Worm (Caenorhabditis elegans) whole organism, L1 larva: ENCODE data around the gene kin-36.
A peak's percentile ranks its signal among the peaks of the same experiment; 100 is the strongest.

ENCODE experiments used
- C04F5.9 ChIP-seq: sonication (generic microtip); optimal IDR thresholded peaks from 2 replicates; lab custom pipeline; 2016; ENCODE audit warnings: missing genetic modification characterization, missing compliant biosample characterization
- F16B12.6 ChIP-seq: fragments of 150-350 bp; optimal IDR thresholded peaks from 2 replicates; lab custom pipeline; 2014; ENCODE audit warnings: missing biosample characterization, missing genetic modification characterization
- aly-2 ChIP-seq: fragments of 150-350 bp; optimal IDR thresholded peaks from 2 replicates; lab custom pipeline; 2014; ENCODE audit warnings: missing biosample characterization, missing genetic modification characterization
- blmp-1 ChIP-seq: fragments of 150-350 bp; optimal IDR thresholded peaks from 2 replicates; lab custom pipeline; 2014; ENCODE audit warnings: missing biosample characterization, missing genetic modification characterization
- ceh-8 ChIP-seq: fragments of 200-800 bp; sonication (Bioruptor generic); optimal IDR thresholded peaks from 2 replicates; lab custom pipeline; 2018; ENCODE audit warnings: mild to moderate bottlenecking, missing genetic modification characterization, moderate library complexity, missing compliant biosample characterization
- efl-1 ChIP-seq, 4 experiments: fragments of 150-350 bp; optimal IDR thresholded peaks in 3 of 4; peaks in 1 of 4; 1 replicate in 1 of 4; 2 replicates in 3 of 4; lab custom pipeline; 2014; ENCODE audit warnings: missing biosample characterization in 2 of 4, missing genetic modification characterization in 2 of 4, missing genetic modification reagents in 2 of 4
- efl-3 ChIP-seq: fragments of 200-800 bp; sonication (Bioruptor generic); optimal IDR thresholded peaks from 2 replicates; lab custom pipeline; 2018; ENCODE audit warnings: mild to moderate bottlenecking, missing genetic modification characterization, missing compliant biosample characterization
- egl-13 ChIP-seq: sonication (generic microtip); optimal IDR thresholded peaks from 2 replicates; lab custom pipeline; 2016; ENCODE audit warnings: missing genotype, missing genetic modification reagents, missing genetic modification characterization, missing compliant biosample characterization
- fos-1 ChIP-seq: fragments of 150-350 bp; optimal IDR thresholded peaks from 2 replicates; lab custom pipeline; 2014; ENCODE audit warnings: missing biosample characterization, missing genetic modification characterization
- hpl-2 ChIP-seq: fragments of 150-350 bp; optimal IDR thresholded peaks from 2 replicates; lab custom pipeline; 2014; ENCODE audit warnings: missing biosample characterization, missing genetic modification reagents, missing genetic modification characterization
- isw-1 ChIP-seq: fragments of 200-800 bp; sonication (Bioruptor generic); IDR thresholded peaks from 2 replicates; pipeline ENCODE4 v1.3.6; 2022; ENCODE audit warnings: missing genetic modification characterization, missing compliant biosample characterization
- jun-1 ChIP-seq: fragments of 150-350 bp; optimal IDR thresholded peaks from 2 replicates; lab custom pipeline; 2014; ENCODE audit warnings: missing biosample characterization, missing genetic modification reagents, missing genetic modification characterization
- lin-13 ChIP-seq: fragments of 150-350 bp; optimal IDR thresholded peaks from 2 replicates; lab custom pipeline; 2014; ENCODE audit warnings: missing biosample characterization, missing genetic modification reagents, missing genetic modification characterization
- lin-35 ChIP-seq, 2 experiments: fragments of 150-350 bp; optimal IDR thresholded peaks; 2 replicates each; lab custom pipeline; 2014; ENCODE audit warnings: missing biosample characterization in 2 of 2, missing genetic modification characterization in 2 of 2, missing genetic modification reagents in 2 of 2
- lin-39 ChIP-seq: fragments of 150-350 bp; optimal IDR thresholded peaks from 2 replicates; lab custom pipeline; 2014; ENCODE audit warnings: missing biosample characterization, missing genetic modification reagents, missing genetic modification characterization
- lir-3 ChIP-seq: sonication (generic microtip); optimal IDR thresholded peaks from 2 replicates; lab custom pipeline; 2016; ENCODE audit warnings: mild to moderate bottlenecking, missing genetic modification characterization, moderate library complexity, missing compliant biosample characterization; ENCODE audit not compliant: poor library complexity
- lsy-2 ChIP-seq, 2 experiments: fragments of 150-350 bp; optimal IDR thresholded peaks; 2 replicates each; lab custom pipeline; 2014; ENCODE audit warnings: missing biosample characterization in 2 of 2, missing genetic modification characterization in 2 of 2
- mef-2 ChIP-seq: fragments of 150-350 bp; optimal IDR thresholded peaks from 2 replicates; lab custom pipeline; 2014; ENCODE audit warnings: missing biosample characterization, missing genetic modification characterization
- mep-1 ChIP-seq: fragments of 150-350 bp; optimal IDR thresholded peaks from 2 replicates; lab custom pipeline; 2014; ENCODE audit warnings: missing biosample characterization, missing genetic modification characterization
- nhr-11 ChIP-seq: fragments of 150-350 bp; optimal IDR thresholded peaks from 2 replicates; lab custom pipeline; 2014; ENCODE audit warnings: missing biosample characterization, missing genetic modification characterization
- nhr-28 ChIP-seq: fragments of 150-350 bp; optimal IDR thresholded peaks from 2 replicates; lab custom pipeline; 2014; ENCODE audit warnings: missing biosample characterization, missing genetic modification characterization
- nhr-47 ChIP-seq: sonication (generic microtip); optimal IDR thresholded peaks from 2 replicates; lab custom pipeline; 2016; ENCODE audit warnings: mild to moderate bottlenecking, missing genetic modification characterization, moderate library complexity, missing compliant biosample characterization
- nhr-77 ChIP-seq: fragments of 150-350 bp; optimal IDR thresholded peaks from 2 replicates; lab custom pipeline; 2014; ENCODE audit warnings: missing biosample characterization, missing genetic modification characterization
- nhr-84 ChIP-seq: sonication (generic microtip); optimal IDR thresholded peaks from 2 replicates; lab custom pipeline; 2017; ENCODE audit warnings: missing biosample characterization, missing genetic modification characterization
- nhr-85 ChIP-seq: sonication (generic microtip); peaks from one replicate; lab custom pipeline; 2016; ENCODE audit warnings: missing genetic modification characterization, inconsistent platforms, missing compliant biosample characterization
- pag-3 ChIP-seq: sonication (generic microtip); optimal IDR thresholded peaks from 2 replicates; lab custom pipeline; 2017; ENCODE audit warnings: missing genetic modification characterization, mild to moderate bottlenecking, missing compliant biosample characterization, antibody characterized with exemption, borderline replicate concordance; ENCODE audit not compliant: insufficient read depth
- pqm-1 ChIP-seq: sonication (generic microtip); optimal IDR thresholded peaks from 3 replicates; lab custom pipeline; 2017; ENCODE audit warnings: missing biosample characterization, missing genetic modification characterization
- rnt-1 ChIP-seq: sonication (generic microtip); optimal IDR thresholded peaks from 2 replicates; lab custom pipeline; 2016; ENCODE audit warnings: mild to moderate bottlenecking, missing genetic modification characterization, moderate library complexity, missing compliant biosample characterization
- snpc-4 ChIP-seq: fragments of 150-350 bp; optimal IDR thresholded peaks from 2 replicates; lab custom pipeline; 2014; ENCODE audit warnings: missing biosample characterization, missing genetic modification characterization
- snu-23 ChIP-seq: sonication (generic microtip); optimal IDR thresholded peaks from 2 replicates; lab custom pipeline; 2016; ENCODE audit warnings: missing genetic modification characterization, missing compliant biosample characterization
- swsn-7 ChIP-seq: sonication (generic microtip); optimal IDR thresholded peaks from 2 replicates; lab custom pipeline; 2016; ENCODE audit warnings: missing genetic modification characterization, missing compliant biosample characterization
- tlp-1 ChIP-seq: fragments of 150-350 bp; optimal IDR thresholded peaks from 2 replicates; lab custom pipeline; 2014; ENCODE audit warnings: missing biosample characterization, missing genetic modification characterization
- vab-15 ChIP-seq: sonication (generic microtip); optimal IDR thresholded peaks from 2 replicates; lab custom pipeline; 2017; ENCODE audit warnings: missing genotype, mild to moderate bottlenecking, missing genetic modification characterization, missing compliant biosample characterization
- ztf-11 ChIP-seq, 2 experiments: sonication (generic microtip); optimal IDR thresholded peaks; 2 replicates each; lab custom pipeline; 2016 to 2017; ENCODE audit warnings: missing genetic modification characterization in 2 of 2, missing biosample characterization in 1 of 2, missing compliant biosample characterization in 1 of 2

kin-36 gene

ce11 chrIV:4667835-4668234 is 11.0 kb upstream of the kin-36 start:
- TF ChIP-seq pag-3 (no peak), F16B12.6 (tag; lab: Kevin White, UChicago) (no peak), snpc-4 (tag; lab: Kevin White, UChicago) (no peak), nhr-84 (tag; lab: Kevin White, UChicago) (no peak), nhr-77 (tag; lab: Kevin White, UChicago) (no peak), efl-3 (GFP tag; lab: Kevin White, UChicago) (no peak), nhr-28 (tag; lab: Kevin White, UChicago) (no peak), jun-1 (tag; lab: Kevin White, UChicago) (no peak), efl-1 (optimal IDR thresholded peaks at IDR 0.05; lab: Kevin White, UChicago) (no peak), efl-1 (GFP tag; optimal IDR thresholded peaks at IDR 0.05 in 1 of 2; lab: Kevin White, UChicago) (no peak), fos-1 (tag; lab: Kevin White, UChicago) (no peak), lin-39 (no peak), isw-1 (GFP tag; lab: Robert Waterston, UW) (no peak), nhr-47 (tag; lab: Kevin White, UChicago) (no peak), swsn-7 (tag; lab: Kevin White, UChicago) (no peak), ceh-8 (no peak), snu-23 (GFP tag; lab: Kevin White, UChicago) (no peak)

- TF ChIP-seq lin-35 (GFP tag; optimal IDR thresholded peaks at IDR 0.05; lab: Kevin White, UChicago) (no peak), jun-1 (tag; lab: Kevin White, UChicago) (no peak), lsy-2 (tag; optimal IDR thresholded peaks at IDR 0.05; lab: Kevin White, UChicago) (no peak), pqm-1 (tag; lab: Kevin White, UChicago) (no peak), nhr-85 (tag; lab: Kevin White, UChicago) (no peak), rnt-1 (no peak), C04F5.9 (no peak), lir-3 (tag; lab: Kevin White, UChicago) (no peak)
Observed at ce11 chrIV:4669242-4669641, 9.6 kb upstream of the kin-36 start, which contains the start of gene F29B9.12. Gene F29B9.12, plus strand, starts transcription at chrIV:4669542.

ce11 chrIV:4673332-4673731 is 5.5 kb upstream of the kin-36 start:
- TF ChIP-seq aly-2 (tag; lab: Kevin White, UChicago): no peak
- TF ChIP-seq nhr-47 (tag; lab: Kevin White, UChicago): no peak
- no peak for TF ChIP-seq lin-13
- no peak for TF ChIP-seq nhr-11 (tag; lab: Kevin White, UChicago)
- no peak for TF ChIP-seq lsy-2 (tag; optimal IDR thresholded peaks at IDR 0.05; lab: Kevin White, UChicago)
- no peak for TF ChIP-seq blmp-1 (tag; lab: Kevin White, UChicago)
- no peak for TF ChIP-seq tlp-1 (tag; lab: Kevin White, UChicago)
- TF ChIP-seq efl-1 (optimal IDR thresholded peaks at IDR 0.05; lab: Kevin White, UChicago): no peak
- TF ChIP-seq efl-1 (GFP tag; optimal IDR thresholded peaks at IDR 0.05 in 1 of 2; lab: Kevin White, UChicago): no peak

- TF ChIP-seq mef-2: no peak
- TF ChIP-seq snu-23 (GFP tag; lab: Kevin White, UChicago): no peak
- TF ChIP-seq egl-13: no peak
- no peak for TF ChIP-seq ztf-11 (tag; optimal IDR thresholded peaks at IDR 0.05; lab: Kevin White, UChicago)
- TF ChIP-seq hpl-2 (GFP tag; lab: Kevin White, UChicago): no peak
- TF ChIP-seq pqm-1 (tag; lab: Kevin White, UChicago): no peak
- TF ChIP-seq snpc-4 (tag; lab: Kevin White, UChicago): no peak
- no peak for TF ChIP-seq mep-1 (tag; lab: Kevin White, UChicago)
Observed at ce11 chrIV:4674322-4674721, 4.5 kb upstream of the kin-36 start.

- peak; percentile 30 for TF ChIP-seq nhr-85 (tag; lab: Kevin White, UChicago)
- no peak for TF ChIP-seq vab-15
Observed at ce11 chrIV:4683149-4683548, 4.3 kb downstream of the kin-36 start.
